Fruit fly (Drosophila melanogaster) whole organism, embryonic: ENCODE measurements around the gene Rnf146.

ENCODE experiments used
- BtbVII ChIP-seq: fragments of 200-800 bp; sonication (Bioruptor generic); optimal IDR thresholded peaks from 3 replicates; lab custom pipeline; 2017; ENCODE audit warnings: missing biosample characterization, mild to moderate bottlenecking, missing genetic modification characterization
- C15 ChIP-seq: fragments of 200-800 bp; sonication (Bioruptor generic); IDR thresholded peaks from 3 replicates; pipeline ENCODE4 v1.3.6; 2022; ENCODE audit warnings: missing biosample characterization, missing genetic modification characterization
- CG10431 ChIP-seq: fragments of 200-800 bp; sonication (Bioruptor generic); optimal IDR thresholded peaks from 3 replicates; lab custom pipeline; 2018; ENCODE audit warnings: missing biosample characterization, mild to moderate bottlenecking, missing genetic modification characterization
- CG11456 ChIP-seq: fragments of 200-800 bp; sonication (Bioruptor generic); IDR thresholded peaks from 3 replicates; pipeline ENCODE4 v1.3.6; 2022; ENCODE audit warnings: missing biosample characterization, missing genetic modification characterization
- CG12299 ChIP-seq: fragments of 200-800 bp; sonication (Bioruptor generic); optimal IDR thresholded peaks from 2 replicates; lab custom pipeline; 2018; ENCODE audit warnings: missing biosample characterization, mild to moderate bottlenecking, missing genetic modification characterization
- CG14667 ChIP-seq: fragments of 200-800 bp; sonication (Bioruptor generic); IDR thresholded peaks from 2 replicates; pipeline ENCODE4 v1.3.6; 2022; ENCODE audit warnings: missing biosample characterization, missing genetic modification characterization
- CG15479 ChIP-seq: fragments of 200-800 bp; sonication (Bioruptor generic); optimal IDR thresholded peaks from 3 replicates; lab custom pipeline; 2019; ENCODE audit warnings: missing biosample characterization, mild to moderate bottlenecking, missing genetic modification characterization, moderate library complexity
- CG16815 ChIP-seq: fragments of 200-800 bp; sonication (Bioruptor generic); optimal IDR thresholded peaks from 3 replicates; lab custom pipeline; 2017; ENCODE audit warnings: missing biosample characterization, mild to moderate bottlenecking, missing genetic modification characterization
- CG17612 ChIP-seq: fragments of 200-800 bp; sonication (Bioruptor generic); IDR thresholded peaks from 2 replicates; pipeline ENCODE4 v1.3.6; 2022; ENCODE audit warnings: missing biosample characterization, missing genetic modification characterization
- CG17912 ChIP-seq: fragments of 200-800 bp; sonication (Bioruptor generic); optimal IDR thresholded peaks from 2 replicates; lab custom pipeline; 2018; ENCODE audit warnings: missing biosample characterization, mild to moderate bottlenecking, missing genetic modification characterization
- CG18262 ChIP-seq: fragments of 200-800 bp; optimal IDR thresholded peaks from 3 replicates; lab custom pipeline; 2019; ENCODE audit warnings: missing biosample characterization, mild to moderate bottlenecking, missing genetic modification characterization, moderate library complexity
- CG18599 ChIP-seq: fragments of 200-800 bp; sonication (Bioruptor generic); optimal IDR thresholded peaks from 3 replicates; lab custom pipeline; 2017; ENCODE audit warnings: missing biosample characterization, missing genetic modification characterization, mild to moderate bottlenecking, moderate library complexity, missing genetic modification reagents
- CG30431 ChIP-seq: fragments of 200-800 bp; sonication (Bioruptor generic); optimal IDR thresholded peaks from 2 replicates; lab custom pipeline; 2017; ENCODE audit warnings: missing biosample characterization, missing genetic modification characterization
- CG4328 ChIP-seq: fragments of 200-800 bp; sonication (Bioruptor generic); optimal IDR thresholded peaks from 3 replicates; lab custom pipeline; 2017; ENCODE audit warnings: missing biosample characterization, missing genetic modification reagents, missing genetic modification characterization
- CG4707 ChIP-seq: fragments of 200-800 bp; sonication (Bioruptor generic); optimal IDR thresholded peaks from 2 replicates; lab custom pipeline; 2018; ENCODE audit warnings: missing biosample characterization, mild to moderate bottlenecking, missing genetic modification characterization, moderate library complexity
- CG8388 ChIP-seq: fragments of 200-800 bp; sonication (Bioruptor generic); optimal IDR thresholded peaks from 2 replicates; lab custom pipeline; 2019; ENCODE audit warnings: missing biosample characterization, mild to moderate bottlenecking, missing genetic modification characterization, moderate library complexity
- CG8478 ChIP-seq: fragments of >200 bp; optimal IDR thresholded peaks from 2 replicates; lab custom pipeline; 2018
- CG9437 ChIP-seq: fragments of 200-800 bp; sonication (Bioruptor generic); optimal IDR thresholded peaks from 2 replicates; lab custom pipeline; 2018; ENCODE audit warnings: missing biosample characterization, mild to moderate bottlenecking, missing genetic modification characterization
- CkIIα-i1 ChIP-seq: fragments of 200-800 bp; sonication (Bioruptor generic); IDR thresholded peaks from 2 replicates; pipeline ENCODE4 v1.3.6; 2022; ENCODE audit warnings: missing biosample characterization, missing genetic modification characterization
- Dek ChIP-seq: fragments of 200-800 bp; sonication (Bioruptor generic); optimal IDR thresholded peaks from 3 replicates; lab custom pipeline; 2019; ENCODE audit warnings: missing biosample characterization, mild to moderate bottlenecking, missing genetic modification characterization, moderate library complexity
- H15 ChIP-seq: fragments of 200-800 bp; sonication (Bioruptor generic); IDR thresholded peaks from 3 replicates; pipeline ENCODE4 v1.3.6; 2022; ENCODE audit warnings: missing biosample characterization, missing genetic modification characterization
- Kr ChIP-seq: fragments of 200-800 bp; sonication (Bioruptor generic); optimal IDR thresholded peaks from 2 replicates; lab custom pipeline; 2017; ENCODE audit warnings: missing biosample characterization, mild to moderate bottlenecking, missing genetic modification characterization
- MTF-1 ChIP-seq: fragments of 200-800 bp; sonication (Bioruptor generic); optimal IDR thresholded peaks from 2 replicates; lab custom pipeline; 2018; ENCODE audit warnings: missing biosample characterization, mild to moderate bottlenecking, missing genetic modification characterization, borderline replicate concordance
- Nf-YC ChIP-seq: fragments of 200-800 bp; optimal IDR thresholded peaks from 3 replicates; lab custom pipeline; 2019; ENCODE audit warnings: missing biosample characterization, mild to moderate bottlenecking, missing genetic modification characterization, moderate library complexity
- Sox102F ChIP-seq: fragments of 200-800 bp; sonication (Bioruptor generic); optimal IDR thresholded peaks from 2 replicates; lab custom pipeline; 2018; ENCODE audit warnings: missing biosample characterization, mild to moderate bottlenecking, missing genetic modification characterization, moderate library complexity
- Sry-δ ChIP-seq: fragments of 200-800 bp; sonication (Bioruptor generic); optimal IDR thresholded peaks from 2 replicates; lab custom pipeline; 2016; ENCODE audit warnings: missing biosample characterization, missing genetic modification characterization
- Taf1 ChIP-seq: fragments of 200-800 bp; sonication (Bioruptor generic); IDR thresholded peaks from 2 replicates; pipeline ENCODE4 v1.3.6; 2022; ENCODE audit warnings: missing biosample characterization, missing genetic modification characterization
- bab2 ChIP-seq: fragments of 200-800 bp; sonication (Bioruptor generic); optimal IDR thresholded peaks from 2 replicates; lab custom pipeline; 2016; ENCODE audit warnings: missing biosample characterization, missing genetic modification characterization
- chinmo ChIP-seq: fragments of 200-800 bp; sonication (Bioruptor generic); IDR thresholded peaks from 4 replicates; pipeline ENCODE4 v1.3.6; 2022; ENCODE audit warnings: missing biosample characterization, missing genetic modification characterization; ENCODE audit not compliant: partially characterized antibody
- chm ChIP-seq: fragments of 200-800 bp; sonication (Bioruptor generic); IDR thresholded peaks from 2 replicates; pipeline ENCODE4 v1.3.6; 2022; ENCODE audit warnings: missing biosample characterization, missing genetic modification characterization
- crc ChIP-seq: fragments of 200-800 bp; sonication (Bioruptor generic); optimal IDR thresholded peaks from 2 replicates; lab custom pipeline; 2016; ENCODE audit warnings: missing biosample characterization, missing genetic modification characterization
- cwo ChIP-seq: fragments of 200-800 bp; sonication (Bioruptor generic); optimal IDR thresholded peaks from 3 replicates; lab custom pipeline; 2017; ENCODE audit warnings: missing biosample characterization, missing genetic modification characterization, mild to moderate bottlenecking, moderate library complexity, missing genetic modification reagents
- dimm ChIP-seq: fragments of 200-800 bp; sonication (Bioruptor generic); IDR thresholded peaks from 2 replicates; pipeline ENCODE4 v1.3.6; 2022; ENCODE audit warnings: missing biosample characterization, missing genetic modification characterization
- fd102C ChIP-seq: fragments of 200-800 bp; sonication (Bioruptor generic); optimal IDR thresholded peaks from 2 replicates; lab custom pipeline; 2018; ENCODE audit warnings: missing biosample characterization, mild to moderate bottlenecking, missing genetic modification characterization, moderate library complexity
- fu2 ChIP-seq: fragments of 200-800 bp; sonication (Bioruptor generic); optimal IDR thresholded peaks from 2 replicates; lab custom pipeline; 2016; ENCODE audit warnings: missing biosample characterization, missing genetic modification characterization
- gt ChIP-seq: fragments of 200-800 bp; sonication (Bioruptor generic); IDR thresholded peaks from 2 replicates; pipeline ENCODE4 v1.3.6; 2022; ENCODE audit warnings: missing biosample characterization, missing genetic modification characterization
- hth ChIP-seq: fragments of >200 bp; optimal IDR thresholded peaks from 2 replicates; lab custom pipeline; 2017; ENCODE audit warnings: inconsistent platforms
- insv ChIP-seq, 2 experiments: fragments of 200-800 bp; sonication (Bioruptor generic); optimal IDR thresholded peaks; 3 replicates each; lab custom pipeline; 2016 to 2018; ENCODE audit warnings: missing biosample characterization in 2 of 2, missing genetic modification characterization in 2 of 2
- kah ChIP-seq: fragments of 200-800 bp; sonication (Bioruptor generic); optimal IDR thresholded peaks from 2 replicates; lab custom pipeline; 2018; ENCODE audit warnings: missing biosample characterization, mild to moderate bottlenecking, missing genetic modification characterization
- lola ChIP-seq, 3 experiments: fragments of >200 bp in 2 of 3; fragments of 200-800 bp in 1 of 3; sonication (Bioruptor generic) in 1 of 3; optimal IDR thresholded peaks; 2 replicates each; lab custom pipeline; 2017 to 2019; ENCODE audit warnings: missing biosample characterization in 3 of 3, missing genetic modification characterization in 3 of 3, mild to moderate bottlenecking in 1 of 3, moderate library complexity in 1 of 3
- pnt ChIP-seq: fragments of 200-800 bp; sonication (Bioruptor generic); optimal IDR thresholded peaks from 3 replicates; lab custom pipeline; 2016; ENCODE audit warnings: missing biosample characterization, missing genetic modification characterization
- prd ChIP-seq, 3 experiments: fragments of >200 bp in 2 of 3; fragments of 200-800 bp in 1 of 3; sonication (Bioruptor generic) in 1 of 3; optimal IDR thresholded peaks in 2 of 3; IDR thresholded peaks in 1 of 3; 2 replicates in 2 of 3; 3 replicates in 1 of 3; pipeline versions ENCODE4 v1.3.6 to Lab custom; 2017 to 2022; ENCODE audit warnings: missing biosample characterization in 1 of 3, missing genetic modification characterization in 1 of 3
- psq ChIP-seq: fragments of 200-800 bp; sonication (Bioruptor generic); optimal IDR thresholded peaks from 2 replicates; lab custom pipeline; 2017; ENCODE audit warnings: missing biosample characterization, missing genetic modification characterization
- pzg ChIP-seq: fragments of 200-800 bp; sonication (Bioruptor generic); optimal IDR thresholded peaks from 3 replicates; lab custom pipeline; 2018; ENCODE audit warnings: missing biosample characterization, mild to moderate bottlenecking, missing genetic modification characterization, moderate library complexity
- run ChIP-seq: fragments of 200-800 bp; sonication (Bioruptor generic); optimal IDR thresholded peaks from 3 replicates; lab custom pipeline; 2018; ENCODE audit warnings: missing biosample characterization, mild to moderate bottlenecking, missing genetic modification characterization
- sisA ChIP-seq: fragments of 200-800 bp; sonication (Bioruptor generic); IDR thresholded peaks from 2 replicates; pipeline ENCODE4 v1.3.6; 2022; ENCODE audit warnings: missing biosample characterization, missing genetic modification characterization
- sr ChIP-seq: fragments of 200-800 bp; sonication (Bioruptor generic); IDR thresholded peaks from 3 replicates; pipeline ENCODE4 v1.3.6; 2022; ENCODE audit warnings: missing biosample characterization, missing genetic modification characterization
- stc ChIP-seq: fragments of 200-800 bp; sonication (Bioruptor generic); IDR thresholded peaks from 2 replicates; pipeline ENCODE4 v1.3.6; 2022; ENCODE audit warnings: missing biosample characterization, missing genetic modification characterization
- tap ChIP-seq: fragments of 200-800 bp; optimal IDR thresholded peaks from 3 replicates; lab custom pipeline; 2019; ENCODE audit warnings: missing biosample characterization, mild to moderate bottlenecking, missing genetic modification characterization, moderate library complexity
- tio ChIP-seq: fragments of 200-800 bp; sonication (Bioruptor generic); optimal IDR thresholded peaks from 2 replicates; lab custom pipeline; 2017; ENCODE audit warnings: missing biosample characterization, missing genetic modification characterization, inconsistent platforms
- z ChIP-seq: fragments of 200-800 bp; sonication (Bioruptor generic); IDR thresholded peaks from 3 replicates; pipeline ENCODE4 v1.3.6; 2022; ENCODE audit warnings: missing biosample characterization, missing genetic modification characterization

Gene Rnf146

dm6 chr3L:19655923-19656322 lies 13.3 kb upstream of the Rnf146 start (continued):
- TF ChIP-seq tio (GFP tag; lab: Kevin White, UChicago) (no peak), tap (peak; percentile 41), run (tag; lab: Kevin White, UChicago) (peak; percentile 41), Dek (tag; lab: Kevin White, UChicago) (no peak), CkIIα-i1 (no peak), CG18262 (tag; lab: Kevin White, UChicago) (peak; percentile 75), CG4328 (GFP tag; lab: Kevin White, UChicago) (peak; percentile 33), CG11456 (no peak; the same call in 2 of the 3 replicates), pnt (GFP tag; lab: Kevin White, UChicago) (peak; percentile 2), CG17612 (no peak), lola (GFP tag; optimal IDR thresholded peaks at IDR 0.05; lab: Kevin White, UChicago) (peak in 1 of 3 experiments; percentile 67), prd (optimal IDR thresholded peaks at IDR 0.05; lab: Kevin White, UChicago) (no peak), prd (GFP tag; IDR thresholded peaks at IDR 0.05; lab: Robert Waterston, UW) (peak; percentile 79), psq (GFP tag; lab: Kevin White, UChicago) (no peak), BtbVII (peak; percentile 52), chm (GFP tag; lab: Robert Waterston, UW) (0 out of 2 replicates have a peak, but pooled peaks have one; percentile 27), Sox102F (peak; percentile 66), CG8478 (no peak), CG12299 (tag; lab: Kevin White, UChicago) (peak; percentile 27), sisA (GFP tag; lab: Robert Waterston, UW) (peak; percentile 63), Taf1 (GFP tag; lab: Robert Waterston, UW) (no peak), pzg (GFP tag; lab: Kevin White, UChicago) (no peak), chinmo (GFP tag; lab: Robert Waterston, UW) (no peak), kah (GFP tag; lab: Kevin White, UChicago) (peak; percentile 18), gt (GFP tag; lab: Robert Waterston, UW) (0 out of 2 replicates have a peak, but pooled peaks have one; percentile 18), dimm (GFP tag; lab: Robert Waterston, UW) (no peak), cwo (GFP tag; lab: Kevin White, UChicago) (no peak), MTF-1 (GFP tag; lab: Kevin White, UChicago) (no peak), insv (GFP tag; optimal IDR thresholded peaks at IDR 0.05; lab: Kevin White, UChicago) (peak in 1 of 2 experiments; percentile 74), CG30431 (GFP tag; lab: Kevin White, UChicago) (no peak), Sry-δ (no peak), Nf-YC (tag; lab: Kevin White, UChicago) (peak; percentile 22), fu2 (GFP tag; lab: Kevin White, UChicago) (no peak), stc (GFP tag; lab: Robert Waterston, UW) (peak; percentile 55), H15 (GFP tag; lab: Robert Waterston, UW) (peak; percentile 33; the same call in 1 of the 3 replicates), C15 (GFP tag; lab: Robert Waterston, UW) (no peak), CG14667 (0 out of 2 replicates have a peak, but pooled peaks have one; percentile 12), CG15479 (GFP tag; lab: Kevin White, UChicago) (no peak), crc (no peak), CG9437 (GFP tag; lab: Kevin White, UChicago) (peak; percentile 23), Kr (no peak), CG16815 (GFP tag; lab: Kevin White, UChicago) (no peak), bab2 (GFP tag; lab: Kevin White, UChicago) (peak; percentile 46), sr (GFP tag; lab: Robert Waterston, UW) (no peak), z (GFP tag; lab: Robert Waterston, UW) (no peak), CG18599 (GFP tag; lab: Kevin White, UChicago) (peak; percentile 23), CG8388 (GFP tag; lab: Kevin White, UChicago) (peak; percentile 32), CG17912 (no peak), hth (lab: Kevin White, UChicago) (no peak), CG4707 (GFP tag; lab: Kevin White, UChicago) (no peak), fd102C (GFP tag; lab: Kevin White, UChicago) (no peak), CG10431 (GFP tag; lab: Kevin White, UChicago) (peak; percentile 7)
